Worm (Caenorhabditis elegans) whole organism, young adult: ENCODE data around the gene grl-23.

Source experiments
- B0019.2 ChIP-seq: fragments of 200-800 bp; sonication (Bioruptor generic); conservative IDR thresholded peaks from 2 replicates; pipeline ENCODE4 v1.3.6; 2022; ENCODE audit warnings: missing genetic modification reagents, missing genetic modification characterization, missing compliant biosample characterization
- B0035.1 ChIP-seq: sonication (generic microtip); optimal IDR thresholded peaks from 2 replicates; lab custom pipeline; 2016; ENCODE audit warnings: missing genetic modification characterization, mild to moderate bottlenecking, missing compliant biosample characterization, missing genotype, missing genetic modification reagents
- B0261.1 ChIP-seq: sonication (generic microtip); optimal IDR thresholded peaks from 2 replicates; lab custom pipeline; 2016; ENCODE audit warnings: mild to moderate bottlenecking, missing genetic modification characterization, moderate library complexity, missing compliant biosample characterization
- B0336.3 ChIP-seq: fragments of 200-800 bp; sonication (Bioruptor generic); IDR thresholded peaks from 2 replicates; pipeline ENCODE4 v1.3.6; 2022; ENCODE audit warnings: missing genetic modification characterization, missing compliant biosample characterization
- F52B5.7 ChIP-seq: sonication (generic microtip); optimal IDR thresholded peaks from 2 replicates; lab custom pipeline; 2016; ENCODE audit warnings: mild to moderate bottlenecking, missing genetic modification characterization, missing compliant biosample characterization
- F55B11.4 ChIP-seq: sonication (generic microtip); optimal IDR thresholded peaks from 2 replicates; lab custom pipeline; 2016; ENCODE audit warnings: missing compliant biosample characterization, missing genetic modification characterization, borderline replicate concordance; ENCODE audit not compliant: insufficient read depth
- F57C9.4 ChIP-seq: sonication (generic microtip); optimal IDR thresholded peaks from 2 replicates; lab custom pipeline; 2017; ENCODE audit warnings: mild to moderate bottlenecking, missing genetic modification characterization, missing compliant biosample characterization
- T07F8.4 ChIP-seq: sonication (generic microtip); optimal IDR thresholded peaks from 2 replicates; lab custom pipeline; 2016; ENCODE audit warnings: mild to moderate bottlenecking, missing genetic modification characterization, moderate library complexity, missing compliant biosample characterization
- T26A5.8 ChIP-seq: sonication (generic microtip); optimal IDR thresholded peaks from 2 replicates; lab custom pipeline; 2016; ENCODE audit warnings: missing genetic modification characterization, missing compliant biosample characterization
- Y53F4B.3 ChIP-seq: fragments of 200-800 bp; sonication (Bioruptor generic); IDR thresholded peaks from 2 replicates; pipeline ENCODE4 v1.3.6; 2022; ENCODE audit warnings: missing genetic modification reagents, missing genetic modification characterization, missing compliant biosample characterization
- Y56A3A.18 ChIP-seq: fragments of 200-800 bp; sonication (Bioruptor generic); IDR thresholded peaks from 2 replicates; pipeline ENCODE4 v1.3.6; 2022; ENCODE audit warnings: missing genetic modification reagents, missing genetic modification characterization, missing compliant biosample characterization
- Y67H2A.10 ChIP-seq: fragments of 200-800 bp; sonication (Bioruptor generic); conservative IDR thresholded peaks from 2 replicates; pipeline ENCODE4 v1.3.6; 2022; ENCODE audit warnings: missing genetic modification reagents, missing genetic modification characterization, missing compliant biosample characterization
- Y79H2A.3 ChIP-seq: fragments of 200-800 bp; sonication (Bioruptor generic); conservative IDR thresholded peaks from 2 replicates; pipeline ENCODE4 v1.3.6; 2022; ENCODE audit warnings: missing genetic modification reagents, missing genetic modification characterization, missing compliant biosample characterization
- akir-1 ChIP-seq: fragments of 200-800 bp; sonication (Bioruptor generic); optimal IDR thresholded peaks from 2 replicates; lab custom pipeline; 2018; ENCODE audit warnings: mild to moderate bottlenecking, missing genetic modification characterization, moderate library complexity, missing compliant biosample characterization
- ama-1 ChIP-seq, 3 experiments: fragments of 150-350 bp in 1 of 3; sonication (generic microtip) in 2 of 3; optimal IDR thresholded peaks; 2 replicates each; lab custom pipeline; 2014 to 2018; ENCODE audit warnings: missing biosample characterization in 2 of 3, missing genetic modification characterization in 2 of 3, missing genetic modification reagents in 2 of 3
- aptf-3 ChIP-seq: fragments of 200-800 bp; sonication (Bioruptor generic); IDR thresholded peaks from 2 replicates; pipeline ENCODE4 v1.3.6; 2022; ENCODE audit warnings: missing genetic modification characterization, missing compliant biosample characterization
- athp-1 ChIP-seq: sonication (generic microtip); optimal IDR thresholded peaks from 2 replicates; lab custom pipeline; 2017; ENCODE audit warnings: mild to moderate bottlenecking, missing genetic modification characterization, missing compliant biosample characterization
- attf-3 ChIP-seq: fragments of 200-800 bp; sonication (Bioruptor generic); conservative IDR thresholded peaks from 2 replicates; pipeline ENCODE4 v1.3.6; 2022; ENCODE audit warnings: missing genetic modification reagents, missing genetic modification characterization, missing compliant biosample characterization
- attf-5 ChIP-seq: fragments of 200-800 bp; sonication (Bioruptor generic); optimal IDR thresholded peaks from 2 replicates; lab custom pipeline; 2018; ENCODE audit warnings: mild to moderate bottlenecking, missing genetic modification characterization, missing compliant biosample characterization
- cebp-1 ChIP-seq, 2 experiments: fragments of 200-800 bp in 1 of 2; sonication (Bioruptor generic) in 1 of 2; sonication (generic microtip) in 1 of 2; IDR thresholded peaks in 1 of 2; optimal IDR thresholded peaks in 1 of 2; 2 replicates each; pipeline versions ENCODE4 v1.3.6 to Lab custom; 2017 to 2022; ENCODE audit warnings: missing compliant biosample characterization in 2 of 2, missing genetic modification characterization in 2 of 2, mild to moderate bottlenecking in 1 of 2, missing genetic modification reagents in 1 of 2, moderate library complexity in 1 of 2
- ekl-4 ChIP-seq: fragments of 200-800 bp; sonication (Bioruptor generic); IDR thresholded peaks from 2 replicates; pipeline ENCODE4 v1.3.6; 2022; ENCODE audit warnings: missing genetic modification reagents, missing genetic modification characterization, missing compliant biosample characterization
- fkh-3 ChIP-seq: sonication (generic microtip); optimal IDR thresholded peaks from 2 replicates; lab custom pipeline; 2016; ENCODE audit warnings: mild to moderate bottlenecking, missing genetic modification characterization, missing compliant biosample characterization
- hrde-1 ChIP-seq: sonication (generic microtip); optimal IDR thresholded peaks from 2 replicates; lab custom pipeline; 2016; ENCODE audit warnings: missing genetic modification characterization, mild to moderate bottlenecking, missing compliant biosample characterization, moderate library complexity, missing genotype, missing genetic modification reagents, borderline replicate concordance
- hsf-1 ChIP-seq: fragments of 200-800 bp; sonication (Bioruptor generic); IDR thresholded peaks from 2 replicates; pipeline ENCODE4 v1.3.6; 2022; ENCODE audit warnings: missing genetic modification reagents, missing genetic modification characterization, missing compliant biosample characterization
- lin-35 ChIP-seq, 3 experiments: fragments of 150-350 bp in 2 of 3; sonication (generic microtip) in 1 of 3; optimal IDR thresholded peaks; 2 replicates each; lab custom pipeline; 2014 to 2018; ENCODE audit warnings: missing biosample characterization in 3 of 3, missing genetic modification characterization in 3 of 3, missing genetic modification reagents in 3 of 3
- lin-54 ChIP-seq: fragments of 200-800 bp; sonication (Bioruptor generic); optimal IDR thresholded peaks from 2 replicates; lab custom pipeline; 2018; ENCODE audit warnings: mild to moderate bottlenecking, missing genetic modification characterization, missing compliant biosample characterization
- madf-10 ChIP-seq: sonication (generic microtip); optimal IDR thresholded peaks from 2 replicates; lab custom pipeline; 2016; ENCODE audit warnings: mild to moderate bottlenecking, missing genetic modification characterization, missing compliant biosample characterization
- mes-4 ChIP-seq: sonication (generic microtip); optimal IDR thresholded peaks from 2 replicates; lab custom pipeline; 2016; ENCODE audit warnings: missing genotype, missing genetic modification characterization, missing compliant biosample characterization
- mxl-1 ChIP-seq: sonication (generic microtip); optimal IDR thresholded peaks from 2 replicates; lab custom pipeline; 2016; ENCODE audit warnings: missing genetic modification characterization, missing compliant biosample characterization
- nfyb-1 ChIP-seq: fragments of 200-800 bp; sonication (Bioruptor generic); IDR thresholded peaks from 2 replicates; pipeline ENCODE4 v1.3.6; 2022; ENCODE audit warnings: missing genetic modification reagents, missing genetic modification characterization, missing compliant biosample characterization
- nhr-179 ChIP-seq: sonication (generic microtip); optimal IDR thresholded peaks from 2 replicates; lab custom pipeline; 2016; ENCODE audit warnings: mild to moderate bottlenecking, missing genetic modification characterization, missing compliant biosample characterization
- pbrm-1 ChIP-seq: fragments of 200-800 bp; sonication (Bioruptor generic); IDR thresholded peaks from 2 replicates; pipeline ENCODE4 v1.3.6; 2022; ENCODE audit warnings: missing genetic modification reagents, missing genetic modification characterization, missing compliant biosample characterization
- rec-8 ChIP-seq, 2 experiments: sonication (generic microtip); optimal IDR thresholded peaks; 2 replicates each; lab custom pipeline; 2016; ENCODE audit warnings: mild to moderate bottlenecking in 2 of 2, missing genetic modification characterization in 2 of 2, missing genetic modification reagents in 2 of 2, missing genotype in 2 of 2, missing biosample characterization in 1 of 2, missing compliant biosample characterization in 1 of 2, moderate library complexity in 1 of 2
- snpc-1.3 ChIP-seq: sonication (generic microtip); optimal IDR thresholded peaks from 2 replicates; lab custom pipeline; 2017; ENCODE audit warnings: missing genetic modification characterization, mild to moderate bottlenecking, missing compliant biosample characterization, antibody characterized with exemption, moderate library complexity, missing genotype, missing genetic modification reagents; ENCODE audit not compliant: insufficient read depth
- snpc-3.4 ChIP-seq: sonication (generic microtip); optimal IDR thresholded peaks from 2 replicates; lab custom pipeline; 2017; ENCODE audit warnings: missing genetic modification characterization, mild to moderate bottlenecking, missing compliant biosample characterization, antibody characterized with exemption, moderate library complexity, missing genotype, missing genetic modification reagents
- snpc-4 ChIP-seq, 5 experiments: fragments of 150-350 bp in 1 of 5; sonication (generic microtip) in 4 of 5; optimal IDR thresholded peaks; 2 replicates each; lab custom pipeline; 2014 to 2018; ENCODE audit warnings: missing genetic modification characterization in 5 of 5, missing biosample characterization in 3 of 5, antibody characterized with exemption in 2 of 5, mild to moderate bottlenecking in 2 of 5, missing compliant biosample characterization in 2 of 5, missing genotype in 2 of 5, moderate library complexity in 2 of 5, missing genetic modification reagents in 1 of 5
- tbp1 ChIP-seq: fragments of 200-800 bp; sonication (Bioruptor generic); optimal IDR thresholded peaks from 2 replicates; lab custom pipeline; 2018; ENCODE audit warnings: mild to moderate bottlenecking, missing genetic modification characterization, missing compliant biosample characterization
- tbx-9 ChIP-seq: sonication (generic microtip); optimal IDR thresholded peaks from 2 replicates; lab custom pipeline; 2016; ENCODE audit warnings: borderline replicate concordance, missing genetic modification characterization, inconsistent platforms, missing compliant biosample characterization
- xnd-1 ChIP-seq: sonication (generic microtip); optimal IDR thresholded peaks from 2 replicates; lab custom pipeline; 2016; ENCODE audit warnings: missing genotype, missing genetic modification reagents, missing genetic modification characterization, missing compliant biosample characterization
- zfh-2 ChIP-seq: fragments of 200-800 bp; sonication (Bioruptor generic); conservative IDR thresholded peaks from 2 replicates; pipeline ENCODE4 v1.3.6; 2022; ENCODE audit warnings: missing genetic modification reagents, missing genetic modification characterization, missing compliant biosample characterization
- ztf-18 ChIP-seq: sonication (generic microtip); optimal IDR thresholded peaks from 2 replicates; lab custom pipeline; 2016; ENCODE audit warnings: missing genotype, mild to moderate bottlenecking, missing genetic modification characterization, missing compliant biosample characterization
- ztf-25 ChIP-seq: fragments of 200-800 bp; sonication (Bioruptor generic); IDR thresholded peaks from 2 replicates; pipeline ENCODE4 v1.3.6; 2022; ENCODE audit warnings: missing genetic modification reagents, missing genetic modification characterization, missing compliant biosample characterization
- ztf-26 ChIP-seq: sonication (generic microtip); optimal IDR thresholded peaks from 2 replicates; lab custom pipeline; 2017; ENCODE audit warnings: missing genetic modification characterization, missing compliant biosample characterization

The grl-23 gene

DNA sequence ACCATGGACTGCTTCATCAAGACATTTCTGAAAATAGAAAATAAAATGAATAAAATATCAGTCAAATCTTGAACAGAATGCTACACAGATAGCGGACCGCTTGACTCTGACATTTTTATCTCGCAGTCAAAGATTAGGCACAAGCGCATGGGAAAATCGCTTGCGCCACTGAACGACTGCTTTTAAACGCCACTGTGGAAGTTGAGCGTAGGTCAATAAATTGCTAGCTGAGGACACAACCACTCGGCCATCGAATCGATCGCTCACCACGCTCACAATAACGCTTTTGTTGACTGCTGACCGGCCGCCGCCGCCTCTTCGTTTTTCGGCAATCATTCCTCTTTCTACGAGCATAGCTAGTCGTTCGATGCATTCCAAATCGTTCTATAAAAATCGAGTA lies 20.1 kb upstream of the grl-23 start (continued):
- TF ChIP-seq B0336.3 (GFP tag; lab: Robert Waterston, UW), result peak; percentile 74
- TF ChIP-seq Y67H2A.10 (GFP tag; lab: Robert Waterston, UW), result no peak
- TF ChIP-seq madf-10 (tag; lab: Kevin White, UChicago), result peak; percentile 15
- no peak for TF ChIP-seq F55B11.4 (tag; lab: Kevin White, UChicago)
- TF ChIP-seq mes-4 (tag; lab: Kevin White, UChicago), result peak; percentile 52
- peak; percentile 75; the same call in 1 of the 2 replicates for TF ChIP-seq nfyb-1 (GFP tag; lab: Robert Waterston, UW)
- no peak for TF ChIP-seq Y53F4B.3 (GFP tag; lab: Robert Waterston, UW)
- 0 out of 2 replicates have a peak, but pooled peaks have one; percentile 15 for TF ChIP-seq ztf-25 (GFP tag; lab: Robert Waterston, UW)
- TF ChIP-seq hsf-1 (GFP tag; lab: Robert Waterston, UW), result 0 out of 2 replicates have a peak, but pooled peaks have one; percentile 35
- TF ChIP-seq xnd-1 (tag; lab: Kevin White, UChicago), result no peak
- no peak for TF ChIP-seq cebp-1 (GFP tag; IDR thresholded peaks at IDR 0.05; lab: Robert Waterston, UW)
- TF ChIP-seq cebp-1 (tag; optimal IDR thresholded peaks at IDR 0.05; lab: Kevin White, UChicago), result peak; percentile 58
- no peak for TF ChIP-seq fkh-3
- TF ChIP-seq pbrm-1, result peak; percentile 43; the same call in 1 of the 2 replicates
- TF ChIP-seq snpc-4 (GFP tag; optimal IDR thresholded peaks at IDR 0.05; lab: Kevin White, UChicago), result peak; percentile 40
- TF ChIP-seq snpc-4 (tag; optimal IDR thresholded peaks at IDR 0.05; lab: Kevin White, UChicago), result peak in 3 of 4 experiments; percentile 16 to 62 (median 59)
- no peak for TF ChIP-seq F52B5.7
- TF ChIP-seq ekl-4, result 0 out of 2 replicates have a peak, but pooled peaks have one; percentile 43
- TF ChIP-seq Y79H2A.3, result 0 out of 2 replicates have a peak, but pooled peaks have one; percentile 15
- TF ChIP-seq lin-54 (GFP tag; lab: Kevin White, UChicago), result peak; percentile 61
- TF ChIP-seq aptf-3 (GFP tag; lab: Robert Waterston, UW), result no peak
- no peak for TF ChIP-seq tbx-9 (tag; lab: Kevin White, UChicago)
- peak; percentile 74 for TF ChIP-seq B0261.1 (tag; lab: Kevin White, UChicago)
- TF ChIP-seq B0035.1, result peak; percentile 68
- peak; percentile 55 for TF ChIP-seq hrde-1 (tag; lab: Kevin White, UChicago)
- peak; percentile 89 for TF ChIP-seq tbp1 (GFP tag; lab: Kevin White, UChicago)
- peak; percentile 53 for TF ChIP-seq snpc-3.4 (tag; lab: Kevin White, UChicago)
- peak; percentile 56 for TF ChIP-seq T07F8.4 (tag; lab: Kevin White, UChicago)
- peak; percentile 80; the same call in 1 of the 2 replicates for TF ChIP-seq Y56A3A.18
- peak in 1 of 2 experiments; percentile 63 for TF ChIP-seq rec-8 (tag; optimal IDR thresholded peaks at IDR 0.05; lab: Kevin White, UChicago)
- TF ChIP-seq snpc-1.3 (tag; lab: Kevin White, UChicago), result peak; percentile 55
- TF ChIP-seq lin-35 (GFP tag; optimal IDR thresholded peaks at IDR 0.05; lab: Kevin White, UChicago), result peak in 1 of 3 experiments; percentile 33
- TF ChIP-seq ama-1 (optimal IDR thresholded peaks at IDR 0.05; lab: Kevin White, UChicago), result no peak
- TF ChIP-seq ama-1 (GFP tag; optimal IDR thresholded peaks at IDR 0.05; lab: Kevin White, UChicago), result peak; percentile 53 to 59
- peak; percentile 45 for TF ChIP-seq ztf-26 (tag; lab: Kevin White, UChicago)
- peak; percentile 52; the same call in 1 of the 2 replicates for TF ChIP-seq attf-3 (GFP tag; lab: Robert Waterston, UW)
- TF ChIP-seq T26A5.8 (tag; lab: Kevin White, UChicago), result no peak
- TF ChIP-seq F57C9.4 (tag; lab: Kevin White, UChicago), result no peak
- no peak for TF ChIP-seq B0019.2 (GFP tag; lab: Robert Waterston, UW)
- peak; percentile 70 for TF ChIP-seq athp-1
- TF ChIP-seq akir-1 (GFP tag; lab: Kevin White, UChicago), result no peak
- peak; percentile 25 for TF ChIP-seq attf-5 (GFP tag; lab: Kevin White, UChicago)
- TF ChIP-seq ztf-18 (tag; lab: Kevin White, UChicago), result peak; percentile 71
- TF ChIP-seq mxl-1 (tag; lab: Kevin White, UChicago), result peak; percentile 50
- TF ChIP-seq zfh-2 (GFP tag; lab: Robert Waterston, UW), result peak; percentile 53; the same call in 1 of the 2 replicates
- TF ChIP-seq nhr-179 (tag; lab: Kevin White, UChicago), result peak; percentile 28
